Fruit fly (Drosophila melanogaster) Kc167 (cell line): Measurements from ENCODE around the gene stumps.

Experiments used
- Myc ChIP-seq: fragments of >200 bp; optimal IDR thresholded peaks from 2 replicates; lab custom pipeline; 2017; ENCODE audit warnings: missing external identifiers
- Sin3A ChIP-seq: fragments of >200 bp; optimal IDR thresholded peaks from 2 replicates; lab custom pipeline; 2018; ENCODE audit warnings: missing external identifiers
- h ChIP-seq: fragments of >200 bp; optimal IDR thresholded peaks from 3 replicates; lab custom pipeline; 2018; ENCODE audit warnings: missing external identifiers
- insv ChIP-seq: fragments of >200 bp; optimal IDR thresholded peaks from 3 replicates; lab custom pipeline; 2018; ENCODE audit warnings: missing external identifiers
- psq ChIP-seq: fragments of >200 bp; optimal IDR thresholded peaks from 2 replicates; lab custom pipeline; 2017; ENCODE audit warnings: missing external identifiers
- ttk ChIP-seq: sonication (Bioruptor generic); optimal IDR thresholded peaks from 2 replicates; lab custom pipeline; 2017; ENCODE audit warnings: missing external identifiers

The stumps gene

DNA sequence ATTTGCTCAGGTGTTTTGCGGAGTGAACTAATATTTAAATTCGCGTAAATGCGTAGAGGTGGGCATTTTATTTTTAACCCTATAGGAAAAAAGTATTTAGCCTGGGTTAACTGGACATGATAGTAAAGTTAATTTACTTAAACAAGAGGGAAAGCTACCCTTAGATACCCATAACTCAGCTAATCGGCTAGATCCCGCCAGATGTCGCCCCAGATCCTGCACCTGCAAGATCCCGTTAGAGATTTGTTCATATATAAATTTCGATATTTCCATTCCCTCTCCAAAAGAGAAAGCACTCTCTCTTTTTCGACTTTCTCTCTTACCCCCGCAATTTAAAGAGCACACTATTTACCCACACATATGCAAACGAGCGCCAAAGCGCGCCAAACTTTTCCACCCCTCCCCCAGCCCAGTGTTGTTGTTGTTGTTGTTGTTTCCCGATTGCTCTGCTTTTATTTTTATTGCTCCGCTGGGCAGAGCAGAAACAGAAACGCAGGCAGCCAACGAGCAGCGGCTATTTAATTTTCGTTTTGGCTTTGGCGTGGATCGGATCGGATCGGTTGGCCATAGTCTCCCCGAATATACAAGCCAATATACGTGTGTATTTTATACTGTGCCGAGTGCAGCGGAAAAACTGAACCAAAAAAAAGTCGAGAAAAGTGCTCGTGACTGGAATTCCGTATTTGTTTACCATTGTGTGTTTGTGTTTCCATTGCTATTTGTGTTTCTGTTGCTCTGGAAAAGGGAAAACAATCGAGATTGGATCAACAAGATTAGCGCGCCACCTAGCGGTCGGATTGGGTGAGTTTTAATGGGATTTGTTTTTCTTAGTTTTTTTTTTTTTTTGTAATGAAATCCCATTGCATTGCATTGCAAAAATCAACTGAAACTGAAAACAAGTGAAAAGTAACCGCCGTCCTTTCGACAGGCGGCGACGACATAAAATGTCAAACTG is at the start of gene stumps:
Gene stumps, plus strand, starts transcription at position 526 of the 955 bp plus-strand sequence.
- TF ChIP-seq ttk (lab: Kevin White, UChicago) = no peak
- no peak for TF ChIP-seq Sin3A (lab: Kevin White, UChicago)
- TF ChIP-seq h (lab: Kevin White, UChicago) = no peak
- no peak for TF ChIP-seq psq (lab: Kevin White, UChicago)

DNA sequence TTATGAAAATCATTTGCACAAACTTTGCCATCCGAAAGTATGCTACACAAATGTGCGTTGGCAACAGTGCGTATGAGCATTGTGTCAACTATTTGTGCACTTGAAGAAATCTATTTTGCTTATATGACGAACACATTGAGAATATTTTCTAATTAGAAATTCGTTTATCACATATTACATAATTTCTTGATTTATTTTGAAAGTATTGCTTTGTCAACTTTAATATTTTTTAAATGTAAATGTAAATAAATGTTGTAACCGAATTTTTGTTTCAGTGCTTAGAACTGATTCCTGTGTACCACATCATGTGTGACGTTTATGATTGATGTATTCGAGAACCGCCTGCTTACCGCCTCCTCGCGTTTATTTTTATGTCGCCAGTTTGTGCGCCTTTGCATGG is 35.0 kb upstream of the stumps start:
- TF ChIP-seq Myc = no peak

dm6 chr3R:14548752-14549151 is 28.3 kb upstream of the stumps start:
- TF ChIP-seq insv (lab: Kevin White, UChicago) = no peak
- no peak for TF ChIP-seq ttk (lab: Kevin White, UChicago)
- TF ChIP-seq Sin3A (lab: Kevin White, UChicago) = no peak
- no peak for TF ChIP-seq Myc
- TF ChIP-seq psq (lab: Kevin White, UChicago) = no peak
- no peak for TF ChIP-seq h (lab: Kevin White, UChicago)

DNA sequence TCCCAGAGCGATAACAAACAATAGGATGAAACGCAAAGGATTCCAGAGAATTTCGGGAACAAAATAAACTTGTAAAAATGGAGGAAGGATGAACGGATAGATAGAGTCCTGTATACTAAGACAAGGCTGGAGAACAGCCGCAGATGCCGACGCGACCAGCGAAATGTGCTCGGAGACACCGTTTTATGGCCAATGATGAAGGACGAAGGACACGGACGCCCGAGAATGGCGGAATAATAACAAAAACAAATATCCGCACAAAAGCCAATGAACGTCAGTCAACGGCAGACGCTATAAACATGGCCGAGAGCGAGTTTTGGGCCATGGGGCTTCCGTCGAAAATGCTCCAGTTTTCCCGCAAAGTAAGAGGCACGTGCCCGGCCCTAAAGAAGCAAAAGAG is 22.0 kb upstream of the stumps start:
- TF ChIP-seq ttk (lab: Kevin White, UChicago) (no peak), Myc (no peak), psq (lab: Kevin White, UChicago) (no peak), h (lab: Kevin White, UChicago) (no peak), Sin3A (lab: Kevin White, UChicago) (no peak), insv (lab: Kevin White, UChicago) (no peak)

dm6 chr3R:14557480-14558354 is 19.3 kb upstream of the stumps start, which contains the start of gene Pde6:
Gene Pde6, minus strand, starts transcription at chr3R:14558304.
- TF ChIP-seq insv (lab: Kevin White, UChicago) = no peak

dm6 chr3R:14558383-14558883 is 18.6 kb upstream of the stumps start:
- TF ChIP-seq insv (lab: Kevin White, UChicago) (no peak), psq (lab: Kevin White, UChicago) (no peak), Sin3A (lab: Kevin White, UChicago) (no peak), h (lab: Kevin White, UChicago) (no peak), ttk (lab: Kevin White, UChicago) (no peak), Myc (no peak)

dm6 chr3R:14559954-14560353 is 17.1 kb upstream of the stumps start, which contains the start of gene CG14854:
Gene CG14854, minus strand, starts transcription at chr3R:14560054.
- TF ChIP-seq ttk (lab: Kevin White, UChicago) (no peak), Sin3A (lab: Kevin White, UChicago) (no peak), Myc (no peak), insv (lab: Kevin White, UChicago) (no peak), h (lab: Kevin White, UChicago) (no peak), psq (lab: Kevin White, UChicago) (no peak)

DNA sequence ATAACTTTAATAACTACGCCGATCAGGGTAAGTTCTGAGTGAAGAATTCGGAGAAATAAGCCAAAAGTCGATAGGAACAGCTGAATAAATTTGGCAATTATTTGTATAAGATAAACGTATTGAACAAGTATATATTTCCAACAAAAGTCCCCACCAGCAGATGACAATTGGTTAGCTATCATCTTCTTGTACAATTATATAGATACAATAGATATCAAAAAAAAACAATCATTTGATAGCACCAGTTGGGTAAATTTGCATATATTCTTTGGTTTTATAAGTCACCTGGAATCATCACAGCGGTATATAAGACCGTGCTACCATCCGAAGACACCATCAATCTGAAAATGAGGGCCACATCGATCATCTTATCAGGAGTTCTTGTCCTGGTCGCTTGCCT is 16.4 kb upstream of the stumps start, which contains the start of gene Jig:
Gene Jig, plus strand, starts transcription at position 301 of the 400 bp plus-strand sequence.
- TF ChIP-seq insv (lab: Kevin White, UChicago) (no peak), Myc (no peak), Sin3A (lab: Kevin White, UChicago) (no peak), psq (lab: Kevin White, UChicago) (no peak), h (lab: Kevin White, UChicago) (no peak), ttk (lab: Kevin White, UChicago) (no peak)

- no peak for TF ChIP-seq psq (lab: Kevin White, UChicago)
- TF ChIP-seq ttk (lab: Kevin White, UChicago) = no peak
- no peak for TF ChIP-seq Myc
- no peak for TF ChIP-seq Sin3A (lab: Kevin White, UChicago)
- no peak for TF ChIP-seq h (lab: Kevin White, UChicago)
- TF ChIP-seq insv (lab: Kevin White, UChicago) = no peak
Measured at dm6 chr3R:14562040-14562439, 15.0 kb upstream of the stumps start, which contains the start of gene CG14851. Gene CG14851, plus strand, starts transcription at chr3R:14562340.

dm6 chr3R:14564705-14565064 is 12.3 kb upstream of the stumps start, which contains the start of gene CG8087:
Gene CG8087, minus strand, starts transcription at chr3R:14564805.
- no peak for TF ChIP-seq psq (lab: Kevin White, UChicago)
- TF ChIP-seq h (lab: Kevin White, UChicago) = no peak
- TF ChIP-seq Myc = no peak

- TF ChIP-seq ttk (lab: Kevin White, UChicago) (no peak), Sin3A (lab: Kevin White, UChicago) (no peak), insv (lab: Kevin White, UChicago) (no peak), Myc (no peak), psq (lab: Kevin White, UChicago) (no peak), h (lab: Kevin White, UChicago) (no peak)
Measured at dm6 chr3R:14565065-14565977, 11.7 kb upstream of the stumps start, which contains the start of gene CG14852. Gene CG14852, plus strand, starts transcription at chr3R:14565927.
